Fruit fly (Drosophila melanogaster): ENCODE data around the gene Syp.

DNA sequence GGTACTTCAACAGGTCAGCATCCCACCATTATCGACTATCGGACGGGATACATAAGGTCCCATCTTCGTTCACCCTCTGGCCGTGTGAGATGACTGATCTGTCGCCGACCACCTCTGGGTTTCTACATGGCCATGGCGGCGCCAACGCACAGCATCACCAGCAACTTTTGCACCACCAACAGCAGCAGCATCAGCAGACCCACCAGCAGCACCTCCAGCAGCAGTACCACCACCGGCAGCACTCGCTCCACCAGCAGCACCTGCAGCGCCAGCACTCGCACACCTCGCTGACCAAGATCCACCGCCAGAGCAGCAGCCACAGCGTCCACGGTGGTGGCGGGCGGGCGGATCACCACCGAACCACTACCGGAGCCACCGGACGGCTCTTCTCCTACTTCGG lies 1.5 kb upstream of the Syp start:
- TF ChIP-seq rn (GFP tag; IDR thresholded peaks at IDR 0.05) (no peak), Ets98B (GFP tag; IDR thresholded peaks at IDR 0.05) (no peak), CG17806 (tag; optimal IDR thresholded peaks at IDR 0.05) (no peak), fd96Ca (GFP tag; IDR thresholded peaks at IDR 0.05) (no peak), Pif1B (GFP tag; optimal IDR thresholded peaks at IDR 0.05) (no peak)
